Fruit fly (Drosophila melanogaster): Measurements from ENCODE around the gene Gapdh2.
A peak's percentile ranks its signal among the peaks of the same experiment; 100 is the strongest.

The Gapdh2 gene

dm6 chrX:15891606-15892345 is 23.8 kb downstream of the Gapdh2 start, which contains the start of gene shi (continued):
- TF ChIP-seq en (GFP tag; optimal IDR thresholded peaks at IDR 0.05) (no peak), CG11456 (GFP tag; IDR thresholded peaks at IDR 0.05) (no peak), klu (GFP tag; IDR thresholded peaks at IDR 0.05) (no peak), Blimp-1 (GFP tag; optimal IDR thresholded peaks at IDR 0.05) (no peak), Oaz (GFP tag; IDR thresholded peaks at IDR 0.05) (no peak), fd102C (GFP tag; optimal IDR thresholded peaks at IDR 0.05) (no peak), CG16779 (GFP tag; IDR thresholded peaks at IDR 0.05) (no peak), CTCF (GFP tag; optimal IDR thresholded peaks at IDR 0.05) (no peak), lola (GFP tag; optimal IDR thresholded peaks at IDR 0.05) (no peak), Mad (GFP tag; optimal IDR thresholded peaks at IDR 0.05) (no peak), CG11247 (GFP tag; IDR thresholded peaks at IDR 0.05) (no peak), inv (GFP tag; IDR thresholded peaks at IDR 0.05; ENCODE audit: partially characterized antibody) (peak; percentile 97), pfk (GFP tag; optimal IDR thresholded peaks at IDR 0.05) (peak; percentile 67), CG8089 (GFP tag; optimal IDR thresholded peaks at IDR 0.05) (no peak), tx (GFP tag; optimal IDR thresholded peaks at IDR 0.05) (no peak), Hmr (GFP tag; optimal IDR thresholded peaks at IDR 0.05) (peak; percentile 45), sens (GFP tag) (peak; percentile 88), Med (GFP tag) (peak; percentile 89), Tbp (GFP tag; optimal IDR thresholded peaks at IDR 0.05) (no peak), CG18476 (GFP tag; optimal IDR thresholded peaks at IDR 0.05) (no peak), zen2 (GFP tag; IDR thresholded peaks at IDR 0.05; ENCODE audit: partially characterized antibody) (peak; percentile 97; the same call in 2 of the 3 replicates), disco-r (GFP tag; optimal IDR thresholded peaks at IDR 0.05) (no peak), sqz (GFP tag; optimal IDR thresholded peaks at IDR 0.05) (peak; percentile 50), MTF-1 (GFP tag; optimal IDR thresholded peaks at IDR 0.05; ENCODE audit: borderline replicate concordance) (no peak), zfh1 (GFP tag; IDR thresholded peaks at IDR 0.05) (no peak), CG10274 (GFP tag; optimal IDR thresholded peaks at IDR 0.05) (no peak), Atf6 (GFP tag; IDR thresholded peaks at IDR 0.05) (no peak), slou (GFP tag; optimal IDR thresholded peaks at IDR 0.05) (no peak), CG13894 (tag; optimal IDR thresholded peaks at IDR 0.05) (peak; percentile 75), kni (GFP tag; optimal IDR thresholded peaks at IDR 0.05) (peak; percentile 19), Deaf1 (tag; optimal IDR thresholded peaks at IDR 0.05) (no peak), CG12659 (GFP tag; optimal IDR thresholded peaks at IDR 0.05) (peak; percentile 76), her (GFP tag; optimal IDR thresholded peaks at IDR 0.05) (no peak), dan (GFP tag; IDR thresholded peaks at IDR 0.05) (no peak), CG14710 (tag; optimal IDR thresholded peaks at IDR 0.05) (peak; percentile 60), sd (tag; optimal IDR thresholded peaks at IDR 0.05) (no peak), Six4 (GFP tag; optimal IDR thresholded peaks at IDR 0.05) (no peak), CG14441 (GFP tag; IDR thresholded peaks at IDR 0.05) (no peak), fd3F (GFP tag; optimal IDR thresholded peaks at IDR 0.05) (no peak), Bdp1 (GFP tag; optimal IDR thresholded peaks at IDR 0.05) (no peak), ftz-f1 (GFP tag; optimal IDR thresholded peaks at IDR 0.05) (peak; percentile 96), CG8924 (tag; optimal IDR thresholded peaks at IDR 0.05) (peak; percentile 56), D19B (GFP tag; optimal IDR thresholded peaks at IDR 0.05) (no peak), Optix (GFP tag; IDR thresholded peaks at IDR 0.05) (no peak), knrl (GFP tag; IDR thresholded peaks at IDR 0.05; ENCODE audit: partially characterized antibody) (peak; percentile 97), CG17359 (tag; optimal IDR thresholded peaks at IDR 0.05) (no peak), CG6272 (GFP tag; IDR thresholded peaks at IDR 0.05) (no peak), CG4360 (GFP tag; IDR thresholded peaks at IDR 0.05) (no peak), Bteb2 (GFP tag; optimal IDR thresholded peaks at IDR 0.05) (no peak), vnd (GFP tag; IDR thresholded peaks at IDR 0.05; ENCODE audit: partially characterized antibody) (peak; percentile 99)
